Worm (Caenorhabditis elegans) whole organism, L4 larva: ENCODE results near the gene B0244.6.

Experiments
- Y5F2A.4 ChIP-seq: fragments of 200-800 bp; sonication (Bioruptor generic); optimal IDR thresholded peaks from 2 replicates; lab custom pipeline; 2018; ENCODE audit warnings: mild to moderate bottlenecking, missing genetic modification characterization, missing compliant biosample characterization
- Y75B8A.6 ChIP-seq: fragments of 200-800 bp; sonication (Bioruptor generic); IDR thresholded peaks from 2 replicates; pipeline ENCODE4 v1.3.6; 2022; ENCODE audit warnings: missing genetic modification reagents, missing genetic modification characterization, missing compliant biosample characterization
- nhr-25 ChIP-seq: sonication (generic microtip); optimal IDR thresholded peaks from 2 replicates; lab custom pipeline; 2017; ENCODE audit warnings: missing genetic modification characterization, mild to moderate bottlenecking, missing compliant biosample characterization, antibody characterized with exemption, moderate library complexity, borderline replicate concordance; ENCODE audit not compliant: insufficient read depth
- unc-62 ChIP-seq, 3 experiments: fragments of 150-350 bp in 1 of 3; sonication (generic microtip); optimal IDR thresholded peaks in 2 of 3; peaks in 1 of 3; 1 replicate in 1 of 3; 2 replicates in 2 of 3; lab custom pipeline; 2014 to 2017; ENCODE audit warnings: missing biosample characterization in 3 of 3, missing genetic modification characterization in 3 of 3, missing genetic modification reagents in 3 of 3, missing genotype in 1 of 3

DNA sequence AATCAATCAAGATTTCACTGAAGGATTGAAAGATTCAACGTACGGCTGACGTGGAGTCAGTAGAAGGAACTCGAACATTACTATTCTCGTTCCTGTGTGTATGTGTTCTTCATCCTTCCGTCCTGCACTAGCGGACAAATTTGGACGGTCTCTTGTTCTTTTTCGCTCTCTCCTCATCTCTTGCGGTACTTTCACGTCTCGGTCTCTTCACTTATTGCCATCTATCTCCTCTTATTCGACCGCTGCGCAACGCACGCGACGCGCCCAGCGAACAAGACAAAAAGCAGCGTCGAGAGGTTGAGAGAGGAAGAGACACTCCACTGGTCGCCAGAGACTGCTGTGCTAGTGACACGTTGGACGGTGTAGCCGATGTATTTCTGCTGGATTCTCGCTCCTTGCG is 22.3 kb upstream of the B0244.6 start:
- peak; percentile 20 for TF ChIP-seq Y5F2A.4 (GFP tag; lab: Kevin White, UChicago)
- peak in 1 of 2 experiments; percentile 93 for TF ChIP-seq unc-62 (GFP tag; optimal IDR thresholded peaks at IDR 0.05 in 1 of 2; lab: Kevin White, UChicago)
- TF ChIP-seq unc-62 (tag; optimal IDR thresholded peaks at IDR 0.05; lab: Kevin White, UChicago) = no peak
- TF ChIP-seq nhr-25 (tag; lab: Kevin White, UChicago) = peak; percentile 32
- TF ChIP-seq Y75B8A.6 = no peak
